Worm (Caenorhabditis elegans) whole organism, L2 larva: ENCODE measurements around the gene set-5.
A peak's percentile ranks its signal among the peaks of the same experiment; 100 is the strongest.

Experiments used
- C34F6.9 ChIP-seq: fragments of 150-350 bp; optimal IDR thresholded peaks from 2 replicates; lab custom pipeline; 2014; ENCODE audit warnings: missing biosample characterization, missing genetic modification characterization
- F13H6.1 ChIP-seq: sonication (generic microtip); optimal IDR thresholded peaks from 2 replicates; lab custom pipeline; 2016; ENCODE audit warnings: missing genetic modification characterization, missing compliant biosample characterization
- R02D3.7 ChIP-seq: fragments of 150-350 bp; optimal IDR thresholded peaks from 2 replicates; lab custom pipeline; 2014; ENCODE audit warnings: missing biosample characterization, missing genetic modification characterization
- Y55F3AM.14 ChIP-seq: fragments of 200-800 bp; sonication (Bioruptor generic); optimal IDR thresholded peaks from 2 replicates; lab custom pipeline; 2018; ENCODE audit warnings: mild to moderate bottlenecking, missing genetic modification characterization, missing compliant biosample characterization
- ZK546.5 ChIP-seq: sonication (generic microtip); optimal IDR thresholded peaks from 2 replicates; lab custom pipeline; 2017; ENCODE audit warnings: missing biosample characterization, missing genetic modification characterization
- alr-1 ChIP-seq: fragments of 150-350 bp; optimal IDR thresholded peaks from 2 replicates; lab custom pipeline; 2014; ENCODE audit warnings: missing biosample characterization, missing genetic modification characterization
- ama-1 ChIP-seq: fragments of 150-350 bp; optimal IDR thresholded peaks from 2 replicates; lab custom pipeline; 2018; ENCODE audit warnings: inconsistent platforms
- ceh-16 ChIP-seq: fragments of 150-350 bp; optimal IDR thresholded peaks from 2 replicates; lab custom pipeline; 2014; ENCODE audit warnings: missing biosample characterization, missing genetic modification characterization
- dmd-4 ChIP-seq: sonication (generic microtip); optimal IDR thresholded peaks from 2 replicates; lab custom pipeline; 2017; ENCODE audit warnings: missing biosample characterization, missing genetic modification characterization
- elt-1 ChIP-seq: fragments of 150-350 bp; optimal IDR thresholded peaks from 2 replicates; lab custom pipeline; 2014; ENCODE audit warnings: missing biosample characterization, missing genetic modification characterization
- elt-3 ChIP-seq: sonication (generic microtip); optimal IDR thresholded peaks from 2 replicates; lab custom pipeline; 2017; ENCODE audit warnings: missing biosample characterization, missing genetic modification characterization
- fos-1 ChIP-seq: fragments of 150-350 bp; optimal IDR thresholded peaks from 2 replicates; lab custom pipeline; 2014; ENCODE audit warnings: missing biosample characterization, missing genetic modification characterization
- gmeb-1 ChIP-seq: fragments of 150-350 bp; optimal IDR thresholded peaks from 2 replicates; lab custom pipeline; 2014; ENCODE audit warnings: missing biosample characterization, missing genetic modification characterization
- lin-13 ChIP-seq: fragments of 150-350 bp; optimal IDR thresholded peaks from 2 replicates; lab custom pipeline; 2014; ENCODE audit warnings: missing biosample characterization, missing genetic modification reagents, missing genetic modification characterization
- lsy-2 ChIP-seq, 2 experiments: fragments of 150-350 bp in 1 of 2; sonication (generic microtip) in 1 of 2; optimal IDR thresholded peaks; 2 replicates each; lab custom pipeline; 2014 to 2017; ENCODE audit warnings: missing biosample characterization in 2 of 2, missing genetic modification characterization in 2 of 2
- mdl-1 ChIP-seq, 2 experiments: fragments of 150-350 bp in 1 of 2; sonication (generic microtip) in 1 of 2; optimal IDR thresholded peaks; 2 replicates each; lab custom pipeline; 2017; ENCODE audit warnings: missing biosample characterization in 2 of 2, missing genetic modification characterization in 2 of 2
- nhr-11 ChIP-seq: fragments of 150-350 bp; optimal IDR thresholded peaks from 2 replicates; lab custom pipeline; 2014; ENCODE audit warnings: missing biosample characterization, missing genetic modification characterization
- nhr-12 ChIP-seq: fragments of 150-350 bp; optimal IDR thresholded peaks from 2 replicates; lab custom pipeline; 2014; ENCODE audit warnings: missing biosample characterization, missing genetic modification characterization
- nhr-129 ChIP-seq: fragments of 150-350 bp; optimal IDR thresholded peaks from 2 replicates; lab custom pipeline; 2014; ENCODE audit warnings: missing biosample characterization, missing genetic modification characterization
- nhr-21 ChIP-seq: fragments of 150-350 bp; optimal IDR thresholded peaks from 2 replicates; lab custom pipeline; 2014; ENCODE audit warnings: missing biosample characterization, missing genetic modification characterization
- nhr-23 ChIP-seq: fragments of 150-350 bp; optimal IDR thresholded peaks from 2 replicates; lab custom pipeline; 2014; ENCODE audit warnings: missing biosample characterization, missing genetic modification reagents, missing genetic modification characterization
- nhr-237 ChIP-seq: fragments of 150-350 bp; optimal IDR thresholded peaks from 2 replicates; lab custom pipeline; 2014; ENCODE audit warnings: missing biosample characterization, missing genetic modification characterization
- nhr-77 ChIP-seq: fragments of 150-350 bp; optimal IDR thresholded peaks from 2 replicates; lab custom pipeline; 2014; ENCODE audit warnings: missing biosample characterization, missing genetic modification characterization
- peb-1 ChIP-seq: fragments of 150-350 bp; optimal IDR thresholded peaks from 2 replicates; lab custom pipeline; 2014; ENCODE audit warnings: missing biosample characterization, missing genetic modification characterization
- sem-4 ChIP-seq: fragments of 150-350 bp; optimal IDR thresholded peaks from 2 replicates; lab custom pipeline; 2014; ENCODE audit warnings: missing biosample characterization, missing genetic modification reagents, missing genetic modification characterization
- skn-1 ChIP-seq: sonication (generic microtip); optimal IDR thresholded peaks from 2 replicates; lab custom pipeline; 2017; ENCODE audit warnings: missing biosample characterization, missing genetic modification characterization
- sma-3 ChIP-seq: sonication (generic microtip); optimal IDR thresholded peaks from 2 replicates; lab custom pipeline; 2016; ENCODE audit warnings: missing genetic modification reagents, missing genetic modification characterization, missing compliant biosample characterization
- sma-9 ChIP-seq, 2 experiments: fragments of 150-350 bp in 1 of 2; sonication (generic microtip) in 1 of 2; optimal IDR thresholded peaks; 2 replicates each; lab custom pipeline; 2014 to 2016; ENCODE audit warnings: missing genetic modification characterization in 2 of 2, mild to moderate bottlenecking in 1 of 2, missing biosample characterization in 1 of 2, missing compliant biosample characterization in 1 of 2, missing genetic modification reagents in 1 of 2, moderate library complexity in 1 of 2
- snpc-4 ChIP-seq: fragments of 150-350 bp; optimal IDR thresholded peaks from 2 replicates; lab custom pipeline; 2014; ENCODE audit warnings: missing biosample characterization, missing genetic modification characterization
- unc-39 ChIP-seq: fragments of 150-350 bp; optimal IDR thresholded peaks from 2 replicates; lab custom pipeline; 2014; ENCODE audit warnings: missing biosample characterization, missing genetic modification characterization
- unc-55 ChIP-seq: fragments of 150-350 bp; sonication (generic microtip); optimal IDR thresholded peaks from 3 replicates; lab custom pipeline; 2014; ENCODE audit warnings: missing biosample characterization, missing genetic modification reagents, missing genetic modification characterization
- unc-62 ChIP-seq: fragments of 150-350 bp; optimal IDR thresholded peaks from 2 replicates; lab custom pipeline; 2014; ENCODE audit warnings: missing biosample characterization, missing genetic modification reagents, missing genetic modification characterization
- zag-1 ChIP-seq: fragments of 150-350 bp; optimal IDR thresholded peaks from 2 replicates; lab custom pipeline; 2014; ENCODE audit warnings: missing biosample characterization, missing genetic modification characterization
- ztf-1 ChIP-seq: fragments of 200-800 bp; sonication (Bioruptor generic); conservative IDR thresholded peaks from 2 replicates; pipeline ENCODE4 v1.3.6; 2022; ENCODE audit warnings: missing genetic modification characterization, missing compliant biosample characterization
- ztf-11 ChIP-seq: sonication (generic microtip); optimal IDR thresholded peaks from 2 replicates; lab custom pipeline; 2017; ENCODE audit warnings: missing biosample characterization, missing genetic modification characterization
- ztf-4 ChIP-seq: fragments of 150-350 bp; optimal IDR thresholded peaks from 2 replicates; lab custom pipeline; 2014; ENCODE audit warnings: missing biosample characterization, missing genetic modification characterization

The set-5 gene

DNA sequence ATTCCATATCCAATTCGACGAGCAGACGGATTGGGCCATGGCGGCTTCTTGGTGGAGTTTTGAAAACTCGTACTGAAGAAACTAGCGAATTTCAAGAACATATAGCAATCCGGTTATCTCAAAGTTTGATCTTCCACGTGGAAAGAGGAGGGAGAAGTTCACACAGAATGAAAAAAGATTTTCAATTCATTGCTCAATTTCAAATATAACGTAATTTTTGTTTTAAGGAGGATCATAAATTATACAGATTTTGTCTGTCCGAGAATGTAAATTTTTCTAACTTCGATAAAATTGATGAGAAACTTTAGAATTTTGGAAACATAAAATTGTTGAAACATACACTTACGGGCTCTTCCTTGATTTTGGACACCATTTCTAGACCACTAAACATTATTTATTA is 30.0 kb downstream of the set-5 start, which contains the start of gene Y50E8A.2:
Gene Y50E8A.2, minus strand, starts transcription at position 101 of the 400 bp plus-strand sequence.
- no peak for TF ChIP-seq ZK546.5 (tag; lab: Kevin White, UChicago)

- TF ChIP-seq fos-1 (tag; lab: Kevin White, UChicago) = no peak
- TF ChIP-seq sma-9 (GFP tag; optimal IDR thresholded peaks at IDR 0.05; lab: Kevin White, UChicago) = no peak
- no peak for TF ChIP-seq sma-9 (tag; optimal IDR thresholded peaks at IDR 0.05; lab: Kevin White, UChicago)
These were observed 30.6 kb downstream of the set-5 start, which contains the start of gene oig-3 for ce11 chrV:14729343-14729742. Gene oig-3 (plus strand): TSS chrV:14729643.

DNA sequence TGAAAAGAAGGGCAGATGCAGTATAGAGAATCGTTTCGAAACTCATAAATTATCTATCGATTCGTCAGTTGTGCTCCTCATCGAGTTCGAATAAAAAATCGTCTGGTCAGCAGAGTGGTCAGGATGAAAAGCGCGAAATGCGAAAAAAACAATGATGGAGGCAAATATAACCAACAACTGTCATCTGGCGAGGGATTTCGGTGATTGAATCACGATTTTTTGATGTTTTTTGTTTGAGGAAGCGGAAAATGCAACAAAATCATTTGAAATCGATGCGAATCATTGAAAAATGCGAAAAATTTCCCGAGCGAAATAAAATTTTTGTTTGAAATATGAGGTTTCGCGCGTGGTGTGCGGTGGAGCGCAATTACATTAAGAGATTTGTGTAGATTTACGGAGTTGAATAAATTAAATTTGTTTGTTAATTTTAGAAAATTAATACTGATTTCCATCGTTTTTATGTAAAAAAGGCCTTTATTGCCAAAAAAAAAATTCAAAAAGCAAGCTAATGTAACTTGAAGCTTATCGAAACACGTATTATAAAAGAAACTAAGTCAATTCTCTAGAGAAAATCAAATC is 35.5 kb downstream of the set-5 start, which contains the start of gene unc-61:
Gene unc-61, minus strand, starts transcription at position 51 of the 579 bp plus-strand sequence.
- TF ChIP-seq mdl-1 (tag; optimal IDR thresholded peaks at IDR 0.05; lab: Kevin White, UChicago) = no peak
- no peak for TF ChIP-seq nhr-77 (tag; lab: Kevin White, UChicago)
- no peak for TF ChIP-seq peb-1 (tag; lab: Kevin White, UChicago)
- TF ChIP-seq dmd-4 (tag; lab: Kevin White, UChicago) = no peak
- no peak for TF ChIP-seq lsy-2 (tag; optimal IDR thresholded peaks at IDR 0.05; lab: Kevin White, UChicago)
- TF ChIP-seq ztf-4 (tag; lab: Kevin White, UChicago) = no peak
- TF ChIP-seq ztf-11 (tag; lab: Kevin White, UChicago) = no peak
- TF ChIP-seq skn-1 = no peak
- TF ChIP-seq R02D3.7 (tag; lab: Kevin White, UChicago) = peak; percentile 65
- TF ChIP-seq elt-3 (tag; lab: Kevin White, UChicago) = no peak
- no peak for TF ChIP-seq nhr-237 (tag; lab: Kevin White, UChicago)
- no peak for TF ChIP-seq sma-3 (GFP tag; lab: Kevin White, UChicago)
- TF ChIP-seq ceh-16 (tag; lab: Kevin White, UChicago) = no peak
- no peak for TF ChIP-seq nhr-11 (tag; lab: Kevin White, UChicago)
- peak; percentile 48 for TF ChIP-seq C34F6.9 (tag; lab: Kevin White, UChicago)
- peak; percentile 83 for TF ChIP-seq gmeb-1 (tag; lab: Kevin White, UChicago)
- no peak for TF ChIP-seq nhr-21 (tag; lab: Kevin White, UChicago)
- no peak for TF ChIP-seq ama-1 (lab: Kevin White, UChicago)
- TF ChIP-seq alr-1 (tag; lab: Kevin White, UChicago) = no peak
- TF ChIP-seq unc-55 = peak; percentile 60
- TF ChIP-seq ztf-1 (GFP tag; lab: Robert Waterston, UW) = no peak
- TF ChIP-seq elt-1 (tag; lab: Kevin White, UChicago) = no peak
- peak; percentile 7 for TF ChIP-seq nhr-129 (tag; lab: Kevin White, UChicago)
- no peak for TF ChIP-seq lin-13
- no peak for TF ChIP-seq Y55F3AM.14 (GFP tag; lab: Kevin White, UChicago)
- TF ChIP-seq zag-1 (tag; lab: Kevin White, UChicago) = no peak
- TF ChIP-seq unc-39 (tag; lab: Kevin White, UChicago) = no peak
- no peak for TF ChIP-seq sem-4 (tag; lab: Kevin White, UChicago)
- TF ChIP-seq nhr-12 (tag; lab: Kevin White, UChicago) = no peak

- TF ChIP-seq F13H6.1 (tag; lab: Kevin White, UChicago) = no peak
- no peak for TF ChIP-seq unc-62 (GFP tag; lab: Kevin White, UChicago)
- no peak for TF ChIP-seq nhr-21 (tag; lab: Kevin White, UChicago)
- TF ChIP-seq Y55F3AM.14 (GFP tag; lab: Kevin White, UChicago) = no peak
- TF ChIP-seq nhr-129 (tag; lab: Kevin White, UChicago) = no peak
- TF ChIP-seq nhr-23 = no peak
- no peak for TF ChIP-seq sma-3 (GFP tag; lab: Kevin White, UChicago)
- no peak for TF ChIP-seq unc-55
- TF ChIP-seq snpc-4 (tag; lab: Kevin White, UChicago) = no peak
These were observed 38.1 kb downstream of the set-5 start, which contains the start of gene Y50E8A.5 for ce11 chrV:14736851-14737250. Gene Y50E8A.5 (minus strand): TSS chrV:14736951.
